Fruit fly (Drosophila melanogaster): ENCODE data around the gene CG43082.

Gene CG43082

dm6 chr3L:15634368-15635075, 27.1 kb upstream of the CG43082 start (continued):
- TF ChIP-seq nom (GFP tag; optimal IDR thresholded peaks at IDR 0.05) (no peak), gem (tag; optimal IDR thresholded peaks at IDR 0.05) (peak; percentile 50), Hr51 (GFP tag; optimal IDR thresholded peaks at IDR 0.05) (peak in 1 of 2 experiments; percentile 29), CG14965 (GFP tag; optimal IDR thresholded peaks at IDR 0.05; ENCODE audit: borderline replicate concordance) (no peak), CG3065 (GFP tag; optimal IDR thresholded peaks at IDR 0.05) (no peak), CG1832 (GFP tag; optimal IDR thresholded peaks at IDR 0.05) (no peak), Sox102F (GFP tag; optimal IDR thresholded peaks at IDR 0.05) (no peak), BEAF-32 (GFP tag; optimal IDR thresholded peaks at IDR 0.05) (no peak), Deaf1 (tag; optimal IDR thresholded peaks at IDR 0.05) (no peak), TFAM (GFP tag; optimal IDR thresholded peaks at IDR 0.05) (no peak), cwo (GFP tag; optimal IDR thresholded peaks at IDR 0.05) (peak; percentile 31), B-H1 (GFP tag; IDR thresholded peaks at IDR 0.05) (no peak), pb (GFP tag; optimal IDR thresholded peaks at IDR 0.05) (no peak), ind (GFP tag; optimal IDR thresholded peaks at IDR 0.05) (no peak), Scr (GFP tag; IDR thresholded peaks at IDR 0.05; ENCODE audit: partially characterized antibody) (no peak), Eip74EF (GFP tag; optimal IDR thresholded peaks at IDR 0.05) (no peak), ttk (GFP tag; IDR thresholded peaks at IDR 0.05) (no peak), CG7839 (tag; optimal IDR thresholded peaks at IDR 0.05) (peak; percentile 15), esg (GFP tag; conservative IDR thresholded peaks at IDR 0.05) (no peak), grau (tag; optimal IDR thresholded peaks at IDR 0.05) (peak; percentile 34), sc (optimal IDR thresholded peaks at IDR 0.05) (no peak), sc (GFP tag; optimal IDR thresholded peaks at IDR 0.05) (no peak), Adf1 (GFP tag; IDR thresholded peaks at IDR 0.05) (peak; percentile 21; the same call in 1 of the 2 replicates), chinmo (GFP tag; IDR thresholded peaks at IDR 0.05; ENCODE audit: partially characterized antibody) (0 out of 4 replicates have a peak, but pooled peaks have one; percentile 26), phol (tag; optimal IDR thresholded peaks at IDR 0.05) (no peak), Oaz (GFP tag; IDR thresholded peaks at IDR 0.05) (no peak), CG14050 (GFP tag; IDR thresholded peaks at IDR 0.05) (no peak), mirr (GFP tag; optimal IDR thresholded peaks at IDR 0.05) (no peak), Med (GFP tag) (peak; percentile 17), CG13894 (tag; optimal IDR thresholded peaks at IDR 0.05) (peak; percentile 32), oc (tag; optimal IDR thresholded peaks at IDR 0.05) (no peak), CG4424 (GFP tag; optimal IDR thresholded peaks at IDR 0.05) (no peak), sug (tag; optimal IDR thresholded peaks at IDR 0.05) (peak; percentile 10), CG11695 (GFP tag; IDR thresholded peaks at IDR 0.05) (no peak), Opbp (GFP tag; IDR thresholded peaks at IDR 0.05; ENCODE audit: partially characterized antibody) (no peak), Dip3 (GFP tag; optimal IDR thresholded peaks at IDR 0.05) (no peak), Xbp1 (GFP tag; optimal IDR thresholded peaks at IDR 0.05) (no peak), pan (optimal IDR thresholded peaks at IDR 0.05) (no peak), pan (GFP tag; optimal IDR thresholded peaks at IDR 0.05 in 1 of 2, IDR thresholded peaks at IDR 0.05 in 1 of 2) (no peak), CG14860 (GFP tag; IDR thresholded peaks at IDR 0.05; ENCODE audit: partially characterized antibody) (no peak), CG8281 (tag; optimal IDR thresholded peaks at IDR 0.05) (peak; percentile 99), knrl (GFP tag; IDR thresholded peaks at IDR 0.05; ENCODE audit: partially characterized antibody) (no peak), Sry-β (GFP tag; optimal IDR thresholded peaks at IDR 0.05) (no peak), sens-2 (GFP tag; IDR thresholded peaks at IDR 0.05) (0 out of 2 replicates have a peak, but pooled peaks have one; percentile 21), Blimp-1 (GFP tag; optimal IDR thresholded peaks at IDR 0.05) (no peak), lov (optimal IDR thresholded peaks at IDR 0.05) (no peak), lov (GFP tag; IDR thresholded peaks at IDR 0.05) (no peak), CG14441 (GFP tag; IDR thresholded peaks at IDR 0.05) (no peak), ssp (GFP tag; IDR thresholded peaks at IDR 0.05) (no peak)
